Fruit fly (Drosophila melanogaster) whole organism, embryonic: Measurements from ENCODE around the gene IntS9.
A peak's percentile ranks its signal among the peaks of the same experiment; 100 is the strongest.

Source experiments
- Atf3 ChIP-seq: fragments of 200-800 bp; sonication (Bioruptor generic); optimal IDR thresholded peaks from 3 replicates; lab custom pipeline; 2016; ENCODE audit warnings: missing biosample characterization, missing genetic modification characterization
- Awh ChIP-seq: fragments of 200-800 bp; sonication (Bioruptor generic); IDR thresholded peaks from 2 replicates; pipeline ENCODE4, ENCODE4 v1.3.6; 2022; ENCODE audit warnings: missing biosample characterization, missing genetic modification characterization
- CG10543 ChIP-seq: fragments of 200-800 bp; sonication (Bioruptor generic); optimal IDR thresholded peaks from 3 replicates; lab custom pipeline; 2017; ENCODE audit warnings: missing biosample characterization, mild to moderate bottlenecking, missing genetic modification characterization, moderate library complexity
- CG13296 ChIP-seq: fragments of 200-800 bp; sonication (Bioruptor generic); optimal IDR thresholded peaks from 3 replicates; lab custom pipeline; 2018; ENCODE audit warnings: missing biosample characterization, mild to moderate bottlenecking, missing genetic modification characterization
- CG13424 ChIP-seq: fragments of 200-800 bp; sonication (Bioruptor generic); optimal IDR thresholded peaks from 2 replicates; lab custom pipeline; 2019; ENCODE audit warnings: missing biosample characterization, mild to moderate bottlenecking, missing genetic modification characterization, moderate library complexity
- CG14014 ChIP-seq: fragments of 200-800 bp; sonication (Bioruptor generic); IDR thresholded peaks from 2 replicates; pipeline ENCODE4 v1.3.6; 2022; ENCODE audit warnings: missing biosample characterization, missing genetic modification characterization
- CG14441 ChIP-seq: fragments of 200-800 bp; sonication (Bioruptor generic); IDR thresholded peaks from 2 replicates; pipeline ENCODE4 v1.3.6; 2022; ENCODE audit warnings: missing biosample characterization, missing genetic modification characterization
- CG15269 ChIP-seq: fragments of 200-800 bp; sonication (Bioruptor generic); optimal IDR thresholded peaks from 2 replicates; lab custom pipeline; 2018; ENCODE audit warnings: missing biosample characterization, mild to moderate bottlenecking, missing genetic modification characterization, moderate library complexity
- CG1647 ChIP-seq: fragments of 200-800 bp; sonication (Bioruptor generic); optimal IDR thresholded peaks from 3 replicates; lab custom pipeline; 2016; ENCODE audit warnings: missing biosample characterization, missing genetic modification characterization
- CG16779 ChIP-seq: fragments of 200-800 bp; sonication (Bioruptor generic); IDR thresholded peaks from 2 replicates; pipeline ENCODE4 v1.3.6; 2022; ENCODE audit warnings: missing biosample characterization, missing genetic modification characterization
- CG16815 ChIP-seq: fragments of 200-800 bp; sonication (Bioruptor generic); optimal IDR thresholded peaks from 3 replicates; lab custom pipeline; 2017; ENCODE audit warnings: missing biosample characterization, mild to moderate bottlenecking, missing genetic modification characterization
- CG30431 ChIP-seq: fragments of 200-800 bp; sonication (Bioruptor generic); optimal IDR thresholded peaks from 2 replicates; lab custom pipeline; 2017; ENCODE audit warnings: missing biosample characterization, missing genetic modification characterization
- CG31365 ChIP-seq: fragments of 200-800 bp; sonication (Bioruptor generic); optimal IDR thresholded peaks from 2 replicates; lab custom pipeline; 2018; ENCODE audit warnings: missing biosample characterization, mild to moderate bottlenecking, missing genetic modification characterization
- CG33213 ChIP-seq: fragments of 200-800 bp; sonication (Bioruptor generic); optimal IDR thresholded peaks from 3 replicates; lab custom pipeline; 2016; ENCODE audit warnings: missing biosample characterization, missing genetic modification characterization
- CG33557 ChIP-seq: fragments of 200-800 bp; sonication (Bioruptor generic); optimal IDR thresholded peaks from 2 replicates; lab custom pipeline; 2019; ENCODE audit warnings: missing biosample characterization, mild to moderate bottlenecking, missing genetic modification characterization, moderate library complexity
- CG3726 ChIP-seq: fragments of 200-800 bp; sonication (Bioruptor generic); IDR thresholded peaks from 3 replicates; pipeline ENCODE4, ENCODE4 v1.3.6; 2022; ENCODE audit warnings: missing biosample characterization, missing genetic modification characterization
- CG3995 ChIP-seq: fragments of 200-800 bp; sonication (Bioruptor generic); optimal IDR thresholded peaks from 3 replicates; lab custom pipeline; 2016; ENCODE audit warnings: missing biosample characterization, missing genetic modification characterization
- CG9215 ChIP-seq: fragments of 200-800 bp; sonication (Bioruptor generic); IDR thresholded peaks from 2 replicates; pipeline ENCODE4 v1.3.6; 2022; ENCODE audit warnings: missing biosample characterization, missing genetic modification characterization
- CG9437 ChIP-seq: fragments of 200-800 bp; sonication (Bioruptor generic); optimal IDR thresholded peaks from 2 replicates; lab custom pipeline; 2018; ENCODE audit warnings: missing biosample characterization, mild to moderate bottlenecking, missing genetic modification characterization
- CG9876 ChIP-seq: fragments of 200-800 bp; sonication (Bioruptor generic); optimal IDR thresholded peaks from 2 replicates; lab custom pipeline; 2016; ENCODE audit warnings: missing biosample characterization, missing genetic modification characterization
- Dll ChIP-seq: fragments of 200-800 bp; sonication (Bioruptor generic); IDR thresholded peaks from 4 replicates; pipeline ENCODE4 v1.3.6; 2022; ENCODE audit warnings: missing biosample characterization, missing genetic modification characterization; ENCODE audit not compliant: partially characterized antibody
- HmgD ChIP-seq: fragments of 200-800 bp; sonication (Bioruptor generic); optimal IDR thresholded peaks from 3 replicates; lab custom pipeline; 2016; ENCODE audit warnings: missing biosample characterization, missing genetic modification characterization
- Med ChIP-seq: fragments of 200-800 bp; sonication (Bioruptor generic); peaks from one replicate; lab custom pipeline; 2016; ENCODE audit warnings: missing biosample characterization, missing genetic modification characterization, mild to moderate bottlenecking, inconsistent platforms, moderate library complexity
- Nf-YC ChIP-seq: fragments of 200-800 bp; optimal IDR thresholded peaks from 3 replicates; lab custom pipeline; 2019; ENCODE audit warnings: missing biosample characterization, mild to moderate bottlenecking, missing genetic modification characterization, moderate library complexity
- NfI ChIP-seq: fragments of 200-800 bp; sonication (Bioruptor generic); optimal IDR thresholded peaks from 3 replicates; lab custom pipeline; 2018; ENCODE audit warnings: missing biosample characterization, mild to moderate bottlenecking, missing genetic modification characterization, moderate library complexity
- Sox102F ChIP-seq: fragments of 200-800 bp; sonication (Bioruptor generic); optimal IDR thresholded peaks from 2 replicates; lab custom pipeline; 2018; ENCODE audit warnings: missing biosample characterization, mild to moderate bottlenecking, missing genetic modification characterization, moderate library complexity
- ac ChIP-seq: fragments of 200-800 bp; sonication (Bioruptor generic); optimal IDR thresholded peaks from 3 replicates; lab custom pipeline; 2017; ENCODE audit warnings: missing biosample characterization, mild to moderate bottlenecking, missing genetic modification characterization
- al ChIP-seq: fragments of 200-800 bp; sonication (Bioruptor generic); IDR thresholded peaks from 2 replicates; pipeline ENCODE4 v1.3.6; 2022; ENCODE audit warnings: missing biosample characterization, missing genetic modification characterization
- amos ChIP-seq: fragments of 200-800 bp; sonication (Bioruptor generic); IDR thresholded peaks from 2 replicates; pipeline ENCODE4 v1.3.6; 2022; ENCODE audit warnings: missing biosample characterization, missing genetic modification characterization; ENCODE audit not compliant: partially characterized antibody
- ato ChIP-seq: fragments of 200-800 bp; sonication (Bioruptor generic); IDR thresholded peaks from 2 replicates; pipeline ENCODE4 v1.3.6; 2022; ENCODE audit warnings: missing biosample characterization, missing genetic modification characterization; ENCODE audit not compliant: partially characterized antibody
- btn ChIP-seq: fragments of 200-800 bp; sonication (Bioruptor generic); optimal IDR thresholded peaks from 2 replicates; lab custom pipeline; 2016; ENCODE audit warnings: missing biosample characterization, missing genetic modification characterization
- caup ChIP-seq: fragments of 200-800 bp; sonication (Bioruptor generic); optimal IDR thresholded peaks from 3 replicates; lab custom pipeline; 2017; ENCODE audit warnings: missing biosample characterization, mild to moderate bottlenecking, missing genetic modification characterization, moderate library complexity; ENCODE audit not compliant: severe bottlenecking
- chn ChIP-seq: fragments of 200-800 bp; sonication (Bioruptor generic); optimal IDR thresholded peaks from 2 replicates; lab custom pipeline; 2016; ENCODE audit warnings: missing biosample characterization, missing genetic modification characterization
- dan ChIP-seq: fragments of 200-800 bp; sonication (Bioruptor generic); IDR thresholded peaks from 2 replicates; pipeline ENCODE4 v1.3.6; 2022; ENCODE audit warnings: missing biosample characterization, missing genetic modification characterization
- dimm ChIP-seq: fragments of 200-800 bp; sonication (Bioruptor generic); IDR thresholded peaks from 2 replicates; pipeline ENCODE4 v1.3.6; 2022; ENCODE audit warnings: missing biosample characterization, missing genetic modification characterization
- grn ChIP-seq: fragments of 200-800 bp; sonication (Bioruptor generic); optimal IDR thresholded peaks from 3 replicates; lab custom pipeline; 2017; ENCODE audit warnings: missing biosample characterization, missing genetic modification characterization
- kah ChIP-seq: fragments of 200-800 bp; sonication (Bioruptor generic); optimal IDR thresholded peaks from 2 replicates; lab custom pipeline; 2018; ENCODE audit warnings: missing biosample characterization, mild to moderate bottlenecking, missing genetic modification characterization
- kay ChIP-seq: fragments of 200-800 bp; sonication (Bioruptor generic); optimal IDR thresholded peaks from 2 replicates; lab custom pipeline; 2016; ENCODE audit warnings: missing biosample characterization, missing genetic modification characterization
- lab ChIP-seq: fragments of 200-800 bp; sonication (Bioruptor generic); optimal IDR thresholded peaks from 3 replicates; lab custom pipeline; 2017; ENCODE audit warnings: missing biosample characterization, missing genetic modification characterization, mild to moderate bottlenecking, moderate library complexity, missing genetic modification reagents
- p53 ChIP-seq: fragments of 200-800 bp; sonication (Bioruptor generic); optimal IDR thresholded peaks from 2 replicates; lab custom pipeline; 2016; ENCODE audit warnings: missing biosample characterization, missing genetic modification characterization
- prd ChIP-seq, 3 experiments: fragments of >200 bp in 2 of 3; fragments of 200-800 bp in 1 of 3; sonication (Bioruptor generic) in 1 of 3; optimal IDR thresholded peaks in 2 of 3; IDR thresholded peaks in 1 of 3; 2 replicates in 2 of 3; 3 replicates in 1 of 3; pipeline versions ENCODE4 v1.3.6 to Lab custom; 2017 to 2022; ENCODE audit warnings: missing biosample characterization in 1 of 3, missing genetic modification characterization in 1 of 3
- sc ChIP-seq, 3 experiments: fragments of >200 bp in 2 of 3; fragments of 200-800 bp in 1 of 3; sonication (Bioruptor generic) in 1 of 3; optimal IDR thresholded peaks; 2 replicates in 2 of 3; 3 replicates in 1 of 3; lab custom pipeline; 2017; ENCODE audit warnings: mild to moderate bottlenecking in 1 of 3, missing biosample characterization in 1 of 3, missing genetic modification characterization in 1 of 3, missing genetic modification reagents in 1 of 3
- scrt ChIP-seq: fragments of 200-800 bp; sonication (Bioruptor generic); optimal IDR thresholded peaks from 2 replicates; lab custom pipeline; 2018; ENCODE audit warnings: missing biosample characterization, mild to moderate bottlenecking, missing genetic modification characterization, moderate library complexity
- sd ChIP-seq: fragments of 200-800 bp; sonication (Bioruptor generic); optimal IDR thresholded peaks from 3 replicates; lab custom pipeline; 2018; ENCODE audit warnings: missing biosample characterization, mild to moderate bottlenecking, missing genetic modification characterization, moderate library complexity
- sr ChIP-seq: fragments of 200-800 bp; sonication (Bioruptor generic); IDR thresholded peaks from 3 replicates; pipeline ENCODE4 v1.3.6; 2022; ENCODE audit warnings: missing biosample characterization, missing genetic modification characterization
- sug ChIP-seq: fragments of 200-800 bp; optimal IDR thresholded peaks from 2 replicates; lab custom pipeline; 2019; ENCODE audit warnings: missing biosample characterization, mild to moderate bottlenecking, missing genetic modification characterization, moderate library complexity
- usp ChIP-seq: fragments of >200 bp; optimal IDR thresholded peaks from 2 replicates; lab custom pipeline; 2017; ENCODE audit warnings: missing biosample characterization, missing genetic modification characterization
- zfh2 ChIP-seq: fragments of 200-800 bp; sonication (Bioruptor generic); optimal IDR thresholded peaks from 2 replicates; lab custom pipeline; 2016; ENCODE audit warnings: missing biosample characterization, missing genetic modification characterization

The IntS9 gene

dm6 chr3L:16137779-16138178 lies 32.4 kb upstream of the IntS9 start, which contains the start of gene CG5157:
CG5157 (minus strand) TSS chr3L:16137879.
- TF ChIP-seq CG9437 (GFP tag; lab: Kevin White, UChicago) (no peak), CG33213 (GFP tag; lab: Kevin White, UChicago) (no peak), Dll (no peak), CG1647 (GFP tag; lab: Kevin White, UChicago) (no peak), p53 (GFP tag; lab: Kevin White, UChicago) (no peak), kay (GFP tag; lab: Kevin White, UChicago) (no peak), CG16779 (GFP tag; lab: Robert Waterston, UW) (no peak), CG14014 (GFP tag; lab: Robert Waterston, UW) (no peak), CG9876 (GFP tag; lab: Kevin White, UChicago) (no peak), usp (GFP tag; lab: Kevin White, UChicago) (no peak), dimm (GFP tag; lab: Robert Waterston, UW) (no peak), scrt (GFP tag; lab: Kevin White, UChicago) (no peak), CG13296 (no peak), zfh2 (no peak), Awh (GFP tag; lab: Robert Waterston, UW) (no peak), CG31365 (tag; lab: Kevin White, UChicago) (no peak), CG3726 (GFP tag; lab: Robert Waterston, UW) (no peak)
- TF ChIP-seq, all 482 proteins: peak for 0

dm6 chr3L:16136819-16137553 lies 31.6 kb upstream of the IntS9 start:
- TF ChIP-seq Atf3 (no peak), sd (tag; lab: Kevin White, UChicago) (peak; percentile 69), dan (GFP tag; lab: Robert Waterston, UW) (no peak), CG14441 (0 out of 2 replicates have a peak, but pooled peaks have one; percentile 9), lab (GFP tag; lab: Kevin White, UChicago) (peak; percentile 23), CG15269 (tag; lab: Kevin White, UChicago) (no peak), ac (GFP tag; lab: Kevin White, UChicago) (no peak), al (GFP tag; lab: Robert Waterston, UW) (no peak), CG30431 (no peak), NfI (GFP tag; lab: Kevin White, UChicago) (no peak), prd (optimal IDR thresholded peaks at IDR 0.05; lab: Kevin White, UChicago) (no peak), prd (GFP tag; IDR thresholded peaks at IDR 0.05; lab: Robert Waterston, UW) (no peak), kah (GFP tag; lab: Kevin White, UChicago) (no peak), grn (GFP tag; lab: Kevin White, UChicago) (peak; percentile 33), amos (GFP tag; lab: Robert Waterston, UW) (no peak), CG33557 (GFP tag; lab: Kevin White, UChicago) (no peak), Med (GFP tag; lab: Kevin White, UChicago) (peak; percentile 77), CG16815 (no peak), CG3995 (GFP tag; lab: Kevin White, UChicago) (peak; percentile 9), sr (GFP tag; lab: Robert Waterston, UW) (no peak), CG9215 (GFP tag; lab: Robert Waterston, UW) (no peak), sug (peak; percentile 74), ato (GFP tag; lab: Robert Waterston, UW) (no peak), chn (no peak), sc (optimal IDR thresholded peaks at IDR 0.05; lab: Kevin White, UChicago) (no peak), sc (GFP tag; optimal IDR thresholded peaks at IDR 0.05; lab: Kevin White, UChicago) (no peak), CG10543 (GFP tag; lab: Kevin White, UChicago) (no peak), CG13424 (no peak), btn (no peak), caup (GFP tag; lab: Kevin White, UChicago) (peak; percentile 31), Nf-YC (tag; lab: Kevin White, UChicago) (no peak), Sox102F (GFP tag; lab: Kevin White, UChicago) (no peak), HmgD (GFP tag; lab: Kevin White, UChicago) (no peak)
